Fruit fly (Drosophila melanogaster): ENCODE results near the gene halo.

halo gene

DNA sequence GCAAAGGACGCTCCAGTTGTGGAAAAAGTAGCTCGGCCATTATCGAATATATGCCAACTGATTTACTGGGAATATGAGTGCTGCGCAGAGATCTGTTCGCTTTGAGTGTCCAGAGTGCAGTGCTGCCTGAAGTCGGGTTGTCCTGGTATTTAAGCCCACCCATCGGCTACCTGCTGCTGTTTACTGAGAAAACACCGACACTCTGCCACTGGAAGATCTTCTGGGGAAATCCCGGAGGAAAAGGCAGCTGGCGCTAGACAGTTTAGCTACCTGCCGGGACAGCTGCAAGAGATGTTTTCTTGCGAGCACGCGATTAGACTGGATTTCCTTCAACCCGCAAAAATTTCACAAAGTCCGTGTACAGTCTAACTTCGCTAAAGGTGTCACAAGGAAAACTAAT is at the start of gene halo:
Gene halo (minus strand): TSS at position 127 of the 400 bp plus-strand sequence.
- TF ChIP-seq CG10348 (GFP tag; IDR thresholded peaks at IDR 0.05) (no peak), gl (tag; optimal IDR thresholded peaks at IDR 0.05) (no peak), Pif1B (GFP tag; optimal IDR thresholded peaks at IDR 0.05) (no peak), Pif1A (GFP tag; optimal IDR thresholded peaks at IDR 0.05) (no peak)

DNA sequence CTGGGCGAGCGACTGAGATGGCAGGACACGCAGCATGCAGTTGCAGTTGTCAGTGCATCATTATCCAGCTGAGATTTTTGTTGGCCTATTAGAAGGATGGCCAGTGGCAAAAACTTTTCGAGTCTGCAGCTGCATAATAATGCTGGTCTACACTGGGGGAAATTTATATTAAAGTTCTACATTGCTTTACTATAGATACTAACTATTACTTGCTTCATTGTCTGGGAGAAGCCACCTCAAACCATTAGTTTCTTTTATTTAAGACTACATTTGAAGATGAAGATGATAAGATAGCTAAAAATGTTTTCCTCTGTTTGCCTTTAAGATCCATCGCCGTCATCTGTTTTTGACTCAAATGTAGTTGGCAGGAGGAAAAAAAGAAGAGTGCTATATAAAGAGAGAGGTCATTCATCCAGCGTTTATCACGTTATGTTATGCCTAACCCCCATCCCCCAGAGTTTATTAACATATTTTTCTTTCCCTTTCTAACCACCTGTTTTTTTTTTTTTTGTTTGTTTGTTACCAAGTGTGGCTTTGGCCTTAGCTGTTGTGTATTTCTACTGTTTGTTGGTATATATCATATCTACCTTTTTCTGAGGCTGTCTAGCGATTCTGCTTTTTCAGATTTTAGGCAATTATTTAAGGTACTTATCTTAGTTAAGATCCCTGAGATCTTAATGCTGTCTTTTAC is 42.0 kb upstream of the halo start:
- peak; percentile 40 for TF ChIP-seq CG8301 (tag; optimal IDR thresholded peaks at IDR 0.05)
- no peak for TF ChIP-seq rn (GFP tag; IDR thresholded peaks at IDR 0.05)
- peak; percentile 0 for TF ChIP-seq CG9948 (tag; optimal IDR thresholded peaks at IDR 0.05)
- peak; percentile 65 for TF ChIP-seq CG14655 (GFP tag; optimal IDR thresholded peaks at IDR 0.05)
- TF ChIP-seq CG34367 (tag; optimal IDR thresholded peaks at IDR 0.05), result no peak

dm6 chr2L:1557927-1558326 is 40.0 kb upstream of the halo start:
- TF ChIP-seq CG4496 (GFP tag; IDR thresholded peaks at IDR 0.05) (peak; percentile 67; the same call in 2 of the 3 replicates), Snoo (tag; optimal IDR thresholded peaks at IDR 0.05) (no peak), CG9948 (tag; optimal IDR thresholded peaks at IDR 0.05) (peak; percentile 5), CG8159 (tag; optimal IDR thresholded peaks at IDR 0.05) (no peak), CG8301 (tag; optimal IDR thresholded peaks at IDR 0.05) (peak; percentile 60), CG34367 (tag; optimal IDR thresholded peaks at IDR 0.05) (no peak), Pif1A (GFP tag; optimal IDR thresholded peaks at IDR 0.05) (no peak), CG17806 (tag; optimal IDR thresholded peaks at IDR 0.05) (no peak), EcR (GFP tag; optimal IDR thresholded peaks at IDR 0.05) (no peak), gl (tag; optimal IDR thresholded peaks at IDR 0.05) (no peak), rn (GFP tag; IDR thresholded peaks at IDR 0.05) (peak; percentile 33; the same call in 1 of the 2 replicates), CG32121 (GFP tag; IDR thresholded peaks at IDR 0.05) (peak; percentile 30; the same call in 1 of the 2 replicates), CG12605 (GFP tag; IDR thresholded peaks at IDR 0.05) (no peak), CG14655 (GFP tag; optimal IDR thresholded peaks at IDR 0.05) (peak; percentile 65), fd96Ca (GFP tag; IDR thresholded peaks at IDR 0.05) (peak; percentile 84), Pif1B (GFP tag; optimal IDR thresholded peaks at IDR 0.05) (no peak), D1 (tag; optimal IDR thresholded peaks at IDR 0.05) (no peak), CG10348 (GFP tag; IDR thresholded peaks at IDR 0.05) (0 out of 2 replicates have a peak, but pooled peaks have one; percentile 25), Ets98B (GFP tag; IDR thresholded peaks at IDR 0.05) (peak; percentile 53), CG13204 (GFP tag; optimal IDR thresholded peaks at IDR 0.05) (no peak)

DNA sequence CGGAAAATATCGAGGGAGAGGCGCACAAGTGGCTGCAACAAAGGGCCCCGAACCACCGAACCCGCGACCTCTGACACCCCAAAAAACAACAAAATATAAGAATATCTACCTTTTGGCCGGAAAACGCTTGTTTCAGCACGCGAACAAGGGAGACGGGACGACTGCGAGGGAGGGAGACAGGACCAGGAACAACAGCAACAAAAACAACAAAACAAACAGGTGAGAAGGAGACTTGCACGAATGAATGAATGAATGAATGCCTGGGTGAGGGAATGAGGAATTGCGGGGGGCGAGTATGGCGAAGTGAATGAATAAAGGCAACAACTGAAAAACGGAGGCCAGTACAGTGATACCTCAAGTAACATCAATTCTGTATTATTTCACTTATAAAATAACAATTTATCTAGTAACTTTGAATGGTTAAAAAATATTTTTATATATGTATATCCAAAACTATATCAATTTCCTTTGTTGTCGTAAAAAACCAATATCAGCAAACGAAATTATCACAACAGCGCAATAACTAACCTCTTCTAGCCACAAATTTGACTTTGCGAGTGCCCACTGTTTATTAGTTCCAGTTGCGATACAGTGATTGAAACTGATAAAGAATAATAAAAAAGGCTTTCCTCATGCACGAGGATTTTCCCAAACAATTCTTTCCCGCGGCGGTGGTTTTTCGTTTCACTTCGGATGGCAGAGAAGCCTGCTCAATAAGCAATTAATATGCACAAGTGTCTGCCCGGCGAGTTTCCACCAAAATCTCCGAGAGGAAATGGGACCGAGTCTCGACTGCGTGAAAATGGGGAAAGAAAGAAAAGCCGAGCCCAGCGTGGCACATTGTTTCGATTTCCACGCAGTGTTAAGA is 39.0 kb upstream of the halo start:
- no peak for TF ChIP-seq rn (GFP tag; IDR thresholded peaks at IDR 0.05)
- peak; percentile 12 for TF ChIP-seq Pif1A (GFP tag; optimal IDR thresholded peaks at IDR 0.05)
- TF ChIP-seq CG15710 (tag; optimal IDR thresholded peaks at IDR 0.05), result peak; percentile 21
- no peak for TF ChIP-seq CG17806 (tag; optimal IDR thresholded peaks at IDR 0.05)
- TF ChIP-seq Snoo (tag; optimal IDR thresholded peaks at IDR 0.05), result no peak
- no peak for TF ChIP-seq EcR (GFP tag; optimal IDR thresholded peaks at IDR 0.05)
- TF ChIP-seq CG9948 (tag; optimal IDR thresholded peaks at IDR 0.05), result peak; percentile 6
- TF ChIP-seq fd96Ca (GFP tag; IDR thresholded peaks at IDR 0.05), result no peak
- TF ChIP-seq CG8159 (tag; optimal IDR thresholded peaks at IDR 0.05), result peak; percentile 47
- TF ChIP-seq CG34367 (tag; optimal IDR thresholded peaks at IDR 0.05), result no peak
- no peak for TF ChIP-seq Ets98B (GFP tag; IDR thresholded peaks at IDR 0.05)
- no peak for TF ChIP-seq D1 (tag; optimal IDR thresholded peaks at IDR 0.05)
- no peak for TF ChIP-seq CG32121 (GFP tag; IDR thresholded peaks at IDR 0.05)
- TF ChIP-seq CG13204 (GFP tag; optimal IDR thresholded peaks at IDR 0.05), result no peak
- no peak for TF ChIP-seq Pif1B (GFP tag; optimal IDR thresholded peaks at IDR 0.05)
- TF ChIP-seq CG4496 (GFP tag; IDR thresholded peaks at IDR 0.05), result no peak
- TF ChIP-seq CG12605 (GFP tag; IDR thresholded peaks at IDR 0.05), result no peak
- TF ChIP-seq CG14655 (GFP tag; optimal IDR thresholded peaks at IDR 0.05), result peak; percentile 28
- TF ChIP-seq gl (tag; optimal IDR thresholded peaks at IDR 0.05), result no peak
- TF ChIP-seq CG8301 (tag; optimal IDR thresholded peaks at IDR 0.05), result no peak

DNA sequence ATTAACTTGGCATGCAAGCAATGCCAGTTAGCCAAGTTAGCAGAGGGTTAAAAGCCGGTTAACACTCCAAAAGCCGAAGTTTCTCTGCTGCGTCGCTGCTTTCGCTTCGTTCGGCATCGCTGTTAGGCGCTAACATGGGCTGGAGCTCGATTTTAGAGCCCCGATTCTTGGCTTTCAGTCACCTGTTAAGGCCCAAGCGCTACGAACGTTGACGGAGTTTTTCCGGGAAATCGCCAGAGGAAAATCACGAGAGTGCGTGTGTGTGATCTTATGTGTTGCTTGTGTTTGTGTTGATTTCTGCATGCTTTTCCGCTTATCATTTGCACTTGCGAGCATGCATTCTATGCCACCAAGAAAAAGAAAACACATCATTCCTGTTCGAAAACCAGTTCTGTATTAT is 37.0 kb upstream of the halo start, which contains the start of gene haf:
Gene haf (plus strand): TSS at position 176 of the 400 bp plus-strand sequence.
- TF ChIP-seq Ets98B (GFP tag; IDR thresholded peaks at IDR 0.05) (peak; percentile 12; the same call in 1 of the 2 replicates), CG9948 (tag; optimal IDR thresholded peaks at IDR 0.05) (no peak), CG12605 (GFP tag; IDR thresholded peaks at IDR 0.05) (no peak), CG15710 (tag; optimal IDR thresholded peaks at IDR 0.05) (no peak), CG13204 (GFP tag; optimal IDR thresholded peaks at IDR 0.05) (peak; percentile 18), Pif1B (GFP tag; optimal IDR thresholded peaks at IDR 0.05) (no peak), CG10348 (GFP tag; IDR thresholded peaks at IDR 0.05) (no peak), CG4496 (GFP tag; IDR thresholded peaks at IDR 0.05) (peak; percentile 52; the same call in 2 of the 3 replicates), CG32121 (GFP tag; IDR thresholded peaks at IDR 0.05) (0 out of 2 replicates have a peak, but pooled peaks have one; percentile 30), CG34367 (tag; optimal IDR thresholded peaks at IDR 0.05) (no peak), CG8159 (tag; optimal IDR thresholded peaks at IDR 0.05) (no peak), CG8301 (tag; optimal IDR thresholded peaks at IDR 0.05) (no peak), gl (tag; optimal IDR thresholded peaks at IDR 0.05) (no peak), EcR (GFP tag; optimal IDR thresholded peaks at IDR 0.05) (no peak), CG14655 (GFP tag; optimal IDR thresholded peaks at IDR 0.05) (no peak), fd96Ca (GFP tag; IDR thresholded peaks at IDR 0.05) (no peak), rn (GFP tag; IDR thresholded peaks at IDR 0.05) (no peak), D1 (tag; optimal IDR thresholded peaks at IDR 0.05) (no peak), Pif1A (GFP tag; optimal IDR thresholded peaks at IDR 0.05) (no peak)

Measured in whole organism, pupa.